Fruit fly (Drosophila melanogaster) whole organism, pupa: ENCODE measurements around the gene sa.

Experiments
- CG10348 ChIP-seq: fragments of 200-800 bp; sonication (Bioruptor generic); IDR thresholded peaks from 2 replicates; pipeline ENCODE4 v1.3.6; 2022; ENCODE audit warnings: missing biosample characterization, missing genetic modification characterization
- CG12605 ChIP-seq: fragments of 200-800 bp; sonication (Bioruptor generic); IDR thresholded peaks from 2 replicates; pipeline ENCODE4 v1.3.6; 2022; ENCODE audit warnings: missing biosample characterization, missing genetic modification characterization
- CG13204 ChIP-seq: fragments of 200-800 bp; sonication (Bioruptor generic); optimal IDR thresholded peaks from 2 replicates; lab custom pipeline; 2018; ENCODE audit warnings: missing biosample characterization, mild to moderate bottlenecking, missing genetic modification characterization, moderate library complexity
- CG14655 ChIP-seq: fragments of 200-800 bp; sonication (Bioruptor generic); optimal IDR thresholded peaks from 3 replicates; lab custom pipeline; 2017; ENCODE audit warnings: mild to moderate bottlenecking, missing biosample characterization, missing genetic modification reagents, missing genetic modification characterization
- CG15710 ChIP-seq: fragments of 200-800 bp; sonication (Bioruptor generic); optimal IDR thresholded peaks from 2 replicates; lab custom pipeline; 2018; ENCODE audit warnings: missing biosample characterization, mild to moderate bottlenecking, missing genetic modification characterization, moderate library complexity
- CG17806 ChIP-seq: fragments of 200-800 bp; sonication (Bioruptor generic); optimal IDR thresholded peaks from 2 replicates; lab custom pipeline; 2018; ENCODE audit warnings: missing biosample characterization, mild to moderate bottlenecking, missing genetic modification characterization, moderate library complexity
- CG32121 ChIP-seq: fragments of 200-800 bp; sonication (Bioruptor generic); IDR thresholded peaks from 2 replicates; pipeline ENCODE4 v1.3.6; 2022; ENCODE audit warnings: missing biosample characterization, missing genetic modification characterization
- CG34367 ChIP-seq: fragments of 200-800 bp; sonication (Bioruptor generic); optimal IDR thresholded peaks from 2 replicates; lab custom pipeline; 2018; ENCODE audit warnings: missing biosample characterization, mild to moderate bottlenecking, missing genetic modification characterization
- CG4496 ChIP-seq: fragments of 200-800 bp; sonication (Bioruptor generic); IDR thresholded peaks from 3 replicates; pipeline ENCODE4 v1.3.6; 2022; ENCODE audit warnings: missing biosample characterization, missing genetic modification characterization
- CG8159 ChIP-seq: fragments of 200-800 bp; sonication (Bioruptor generic); optimal IDR thresholded peaks from 3 replicates; lab custom pipeline; 2018; ENCODE audit warnings: missing biosample characterization, mild to moderate bottlenecking, missing genetic modification characterization, moderate library complexity
- CG8301 ChIP-seq: fragments of 200-800 bp; sonication (Bioruptor generic); optimal IDR thresholded peaks from 2 replicates; lab custom pipeline; 2018; ENCODE audit warnings: missing biosample characterization, mild to moderate bottlenecking, missing genetic modification characterization
- CG9948 ChIP-seq: fragments of 200-800 bp; sonication (Bioruptor generic); optimal IDR thresholded peaks from 2 replicates; lab custom pipeline; 2018; ENCODE audit warnings: missing biosample characterization, mild to moderate bottlenecking, missing genetic modification characterization, moderate library complexity
- D1 ChIP-seq: fragments of 200-800 bp; sonication (Bioruptor generic); optimal IDR thresholded peaks from 2 replicates; lab custom pipeline; 2018; ENCODE audit warnings: missing biosample characterization, mild to moderate bottlenecking, missing genetic modification characterization, moderate library complexity
- EcR ChIP-seq: fragments of 200-800 bp; sonication (Bioruptor generic); optimal IDR thresholded peaks from 3 replicates; lab custom pipeline; 2019; ENCODE audit warnings: missing biosample characterization, missing genetic modification characterization, mild to moderate bottlenecking, moderate library complexity, missing genetic modification reagents
- Ets98B ChIP-seq: fragments of 200-800 bp; sonication (Bioruptor generic); IDR thresholded peaks from 2 replicates; pipeline ENCODE4 v1.3.6; 2022; ENCODE audit warnings: missing biosample characterization, missing genetic modification characterization
- Pif1A ChIP-seq: fragments of 200-800 bp; sonication (Bioruptor generic); optimal IDR thresholded peaks from 3 replicates; lab custom pipeline; 2016; ENCODE audit warnings: missing biosample characterization, missing genetic modification characterization
- Pif1B ChIP-seq: fragments of 200-800 bp; sonication (Bioruptor generic); optimal IDR thresholded peaks from 3 replicates; lab custom pipeline; 2016; ENCODE audit warnings: missing biosample characterization, missing genetic modification characterization
- Snoo ChIP-seq: fragments of 200-800 bp; sonication (Bioruptor generic); optimal IDR thresholded peaks from 3 replicates; lab custom pipeline; 2017; ENCODE audit warnings: missing biosample characterization, mild to moderate bottlenecking, missing genetic modification characterization, inconsistent platforms
- fd96Ca ChIP-seq: fragments of 200-800 bp; sonication (Bioruptor generic); IDR thresholded peaks from 3 replicates; pipeline ENCODE4 v1.3.6; 2022; ENCODE audit warnings: missing biosample characterization, missing genetic modification characterization
- gl ChIP-seq: fragments of 200-800 bp; sonication (Bioruptor generic); optimal IDR thresholded peaks from 2 replicates; lab custom pipeline; 2018; ENCODE audit warnings: missing biosample characterization, mild to moderate bottlenecking, missing genetic modification characterization
- rn ChIP-seq: fragments of 200-800 bp; sonication (Bioruptor generic); IDR thresholded peaks from 2 replicates; pipeline ENCODE4 v1.3.6; 2022; ENCODE audit warnings: missing biosample characterization, missing genetic modification characterization

sa gene

dm6 chr3L:21359879-21360278 lies 46.7 kb downstream of the sa start, which contains the start of gene CG32440:
TSS of gene CG32440 (plus strand) at chr3L:21360179.
- TF ChIP-seq CG10348 (GFP tag; lab: Robert Waterston, UW) (no peak), rn (GFP tag; lab: Robert Waterston, UW) (no peak), CG4496 (no peak), CG17806 (no peak), CG13204 (GFP tag; lab: Kevin White, UChicago) (no peak), Pif1B (no peak)

DNA sequence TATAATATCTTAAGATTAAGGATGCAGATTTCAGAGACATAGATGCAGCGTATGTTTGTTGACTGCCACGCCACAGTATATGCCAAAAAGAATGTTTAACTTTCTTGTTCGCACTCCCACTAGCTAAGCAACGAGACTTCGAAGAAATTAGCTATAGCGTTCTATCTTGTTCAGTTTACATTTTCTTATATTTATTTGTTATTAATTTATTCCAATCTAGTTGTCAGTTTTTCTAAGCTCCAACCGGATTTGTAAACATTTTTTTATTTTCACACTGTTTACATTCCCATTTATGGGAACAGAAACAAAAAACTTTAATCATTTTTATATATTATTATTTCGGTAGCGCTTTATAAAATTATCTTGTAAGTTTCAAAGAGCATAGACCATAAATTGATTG lies 49.2 kb downstream of the sa start, which contains the start of gene CG32437:
Gene CG32437, plus strand, starts transcription at position 301 of the 400 bp plus-strand sequence.
- TF ChIP-seq EcR = no peak
- no peak for TF ChIP-seq Pif1A
- no peak for TF ChIP-seq CG14655
- no peak for TF ChIP-seq Pif1B
- no peak for TF ChIP-seq CG15710 (tag; lab: Kevin White, UChicago)
- no peak for TF ChIP-seq CG4496
- TF ChIP-seq CG17806 = no peak
- TF ChIP-seq CG32121 (GFP tag; lab: Robert Waterston, UW) = no peak
- TF ChIP-seq Ets98B = no peak
- TF ChIP-seq CG34367 (tag; lab: Kevin White, UChicago) = no peak
- TF ChIP-seq D1 = no peak
- TF ChIP-seq Snoo (tag; lab: Kevin White, UChicago) = no peak
- no peak for TF ChIP-seq fd96Ca (GFP tag; lab: Robert Waterston, UW)
- no peak for TF ChIP-seq CG13204 (GFP tag; lab: Kevin White, UChicago)
- TF ChIP-seq CG9948 = no peak
- TF ChIP-seq CG8159 (tag; lab: Kevin White, UChicago) = no peak
- no peak for TF ChIP-seq CG8301
- TF ChIP-seq CG12605 (GFP tag; lab: Robert Waterston, UW) = no peak
- TF ChIP-seq rn (GFP tag; lab: Robert Waterston, UW) = no peak
- TF ChIP-seq gl (tag; lab: Kevin White, UChicago) = no peak

DNA sequence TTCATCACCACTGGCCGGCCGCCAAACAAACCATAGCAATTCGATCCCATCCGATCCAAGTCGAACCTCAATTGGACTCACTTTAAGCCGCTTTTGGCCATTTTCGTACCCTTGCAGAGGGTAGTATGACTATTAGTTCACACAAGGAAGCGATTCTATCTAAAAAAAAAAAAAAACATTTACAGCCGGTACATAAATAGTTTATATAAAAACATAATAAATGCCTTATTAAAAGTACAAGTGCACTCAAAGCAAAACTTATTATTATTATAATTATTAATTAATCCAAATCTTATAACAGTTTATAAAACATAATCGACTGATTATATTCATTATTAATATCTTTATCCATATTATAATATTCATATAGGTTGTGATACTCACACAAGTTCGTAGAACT lies 50.1 kb downstream of the sa start, which contains the start of gene CG12971:
Gene CG12971, minus strand, starts transcription at position 101 of the 400 bp plus-strand sequence.
- TF ChIP-seq CG17806 = no peak
- no peak for TF ChIP-seq D1
